Worm (Caenorhabditis elegans): Measurements from ENCODE around the gene pcp-5.

The pcp-5 gene

ce11 chrIII:7928549-7929129, 21.2 kb upstream of the pcp-5 start, which contains the start of the genes C29E4.13 and npp-15:
TSS of gene C29E4.13 (minus strand) at chrIII:7928717.
TSS of gene npp-15 (plus strand) at chrIII:7929043.
- TF ChIP-seq mab-5 (tag; optimal IDR thresholded peaks at IDR 0.05) (no peak), blmp-1 (tag; optimal IDR thresholded peaks at IDR 0.05; ENCODE audit: insufficient read depth) (no peak), lsy-2 (tag; optimal IDR thresholded peaks at IDR 0.05) (peak; percentile 16 to 79), aly-2 (tag; optimal IDR thresholded peaks at IDR 0.05) (no peak), crh-2 (tag; optimal IDR thresholded peaks at IDR 0.05) (peak; percentile 50), nhr-25 (tag; optimal IDR thresholded peaks at IDR 0.05) (peak; percentile 62), unc-55 (GFP tag; optimal IDR thresholded peaks at IDR 0.05) (peak; percentile 65), nhr-129 (tag; optimal IDR thresholded peaks at IDR 0.05) (peak; percentile 39), gmeb-1 (tag; optimal IDR thresholded peaks at IDR 0.05) (peak; percentile 78), C34F6.9 (tag; optimal IDR thresholded peaks at IDR 0.05) (no peak)

- TF ChIP-seq egl-27 (tag; optimal IDR thresholded peaks at IDR 0.05) (no peak), aly-2 (tag; optimal IDR thresholded peaks at IDR 0.05) (no peak), gmeb-1 (tag; optimal IDR thresholded peaks at IDR 0.05) (no peak)
These were observed 18.6 kb upstream of the pcp-5 start for ce11 chrIII:7925968-7926367.

ce11 chrIII:7924821-7925220, 17.4 kb upstream of the pcp-5 start, which contains the start of gene tag-250:
TSS of gene tag-250 (minus strand) at chrIII:7924921.
- no peak for TF ChIP-seq ama-1 (optimal IDR thresholded peaks at IDR 0.05)
- no peak for TF ChIP-seq nhr-11 (tag; optimal IDR thresholded peaks at IDR 0.05)
- no peak for TF ChIP-seq fos-1 (tag; optimal IDR thresholded peaks at IDR 0.05)
- no peak for TF ChIP-seq sem-4 (tag; optimal IDR thresholded peaks at IDR 0.05)
- TF ChIP-seq ztf-1 (GFP tag; conservative IDR thresholded peaks at IDR 0.05) = no peak
- no peak for TF ChIP-seq dmd-4 (tag; optimal IDR thresholded peaks at IDR 0.05)
- no peak for TF ChIP-seq nhr-6 (tag; optimal IDR thresholded peaks at IDR 0.05)
- no peak for TF ChIP-seq R02D3.7 (tag; optimal IDR thresholded peaks at IDR 0.05)
- no peak for TF ChIP-seq mbf-1 (tag; optimal IDR thresholded peaks at IDR 0.05)
- no peak for TF ChIP-seq ztf-4 (tag; optimal IDR thresholded peaks at IDR 0.05)
- TF ChIP-seq C34F6.9 (tag; optimal IDR thresholded peaks at IDR 0.05) = no peak
- TF ChIP-seq nhr-77 (tag; optimal IDR thresholded peaks at IDR 0.05) = no peak
- TF ChIP-seq ztf-11 (tag; optimal IDR thresholded peaks at IDR 0.05) = no peak
- TF ChIP-seq sma-3 (GFP tag; optimal IDR thresholded peaks at IDR 0.05) = no peak
- TF ChIP-seq ceh-82 (tag; optimal IDR thresholded peaks at IDR 0.05) = no peak
- no peak for TF ChIP-seq nhr-23 (tag; optimal IDR thresholded peaks at IDR 0.05)
- TF ChIP-seq nhr-237 (tag; optimal IDR thresholded peaks at IDR 0.05) = no peak
- no peak for TF ChIP-seq unc-39 (tag; optimal IDR thresholded peaks at IDR 0.05)
- no peak for TF ChIP-seq mab-5 (tag; optimal IDR thresholded peaks at IDR 0.05)
- no peak for TF ChIP-seq snpc-4 (tag; optimal IDR thresholded peaks at IDR 0.05)

- TF ChIP-seq elt-3 (tag; optimal IDR thresholded peaks at IDR 0.05) = no peak
- no peak for TF ChIP-seq nhr-129 (tag; optimal IDR thresholded peaks at IDR 0.05)
- no peak for TF ChIP-seq unc-39 (tag; optimal IDR thresholded peaks at IDR 0.05)
- no peak for TF ChIP-seq unc-55 (GFP tag; optimal IDR thresholded peaks at IDR 0.05)
- TF ChIP-seq skn-1 (tag; optimal IDR thresholded peaks at IDR 0.05) = no peak
- no peak for TF ChIP-seq F13H6.1 (tag; optimal IDR thresholded peaks at IDR 0.05)
- no peak for TF ChIP-seq elt-1 (tag; optimal IDR thresholded peaks at IDR 0.05)
- no peak for TF ChIP-seq ceh-82 (tag; optimal IDR thresholded peaks at IDR 0.05)
- TF ChIP-seq crh-2 (tag; optimal IDR thresholded peaks at IDR 0.05) = no peak
- TF ChIP-seq peb-1 (tag; optimal IDR thresholded peaks at IDR 0.05) = no peak
- TF ChIP-seq zag-1 (tag; optimal IDR thresholded peaks at IDR 0.05) = no peak
- TF ChIP-seq mdl-1 (tag; optimal IDR thresholded peaks at IDR 0.05) = no peak
- TF ChIP-seq nhr-6 (tag; optimal IDR thresholded peaks at IDR 0.05) = no peak
- TF ChIP-seq sma-3 (GFP tag; optimal IDR thresholded peaks at IDR 0.05) = no peak
- no peak for TF ChIP-seq ztf-11 (tag; optimal IDR thresholded peaks at IDR 0.05)
- TF ChIP-seq lin-13 (GFP tag; optimal IDR thresholded peaks at IDR 0.05) = no peak
- no peak for TF ChIP-seq lin-11 (tag; optimal IDR thresholded peaks at IDR 0.05)
- no peak for TF ChIP-seq Y55F3AM.14 (GFP tag; optimal IDR thresholded peaks at IDR 0.05)
- TF ChIP-seq ztf-4 (tag; optimal IDR thresholded peaks at IDR 0.05) = no peak
These were observed 14.8 kb upstream of the pcp-5 start, which contains the start of gene C29E4.17 for ce11 chrIII:7922207-7922606. TSS of gene C29E4.17 (plus strand) at chrIII:7922507.
